Fruit fly (Drosophila melanogaster): ENCODE results near the gene MtnB.
A peak's percentile ranks its signal among the peaks of the same experiment; 100 is the strongest.

The MtnB gene

dm6 chr3R:20549017-20549854, 45.7 kb upstream of the MtnB start (continued):
- peak; percentile 36 for TF ChIP-seq Sox14 (GFP tag; optimal IDR thresholded peaks at IDR 0.05)
- TF ChIP-seq dsx (GFP tag; optimal IDR thresholded peaks at IDR 0.05; ENCODE audit: poor library complexity, severe bottlenecking): peak; percentile 25
- no peak for TF ChIP-seq CG7368 (GFP tag; optimal IDR thresholded peaks at IDR 0.05)
- TF ChIP-seq CG9139 (GFP tag; optimal IDR thresholded peaks at IDR 0.05): no peak
- TF ChIP-seq CG11762 (GFP tag; optimal IDR thresholded peaks at IDR 0.05; ENCODE audit: insufficient read depth): no peak
- no peak for TF ChIP-seq acj6 (GFP tag; optimal IDR thresholded peaks at IDR 0.05)
- peak; percentile 69 for TF ChIP-seq Eip78C (GFP tag)
- no peak for TF ChIP-seq pdm3 (GFP tag; optimal IDR thresholded peaks at IDR 0.05)
- TF ChIP-seq Eip93F (GFP tag; optimal IDR thresholded peaks at IDR 0.05): no peak
- no peak for TF ChIP-seq CG6792 (GFP tag; optimal IDR thresholded peaks at IDR 0.05)
- TF ChIP-seq lz (GFP tag; optimal IDR thresholded peaks at IDR 0.05): no peak
- no peak for TF ChIP-seq achi (GFP tag; optimal IDR thresholded peaks at IDR 0.05)
- no peak for TF ChIP-seq CG34406 (GFP tag; optimal IDR thresholded peaks at IDR 0.05)
- no peak for TF ChIP-seq CG8319 (GFP tag; optimal IDR thresholded peaks at IDR 0.05)
- no peak for TF ChIP-seq spab (GFP tag; optimal IDR thresholded peaks at IDR 0.05)
- no peak for TF ChIP-seq CG4318 (GFP tag; optimal IDR thresholded peaks at IDR 0.05)
- no peak for TF ChIP-seq Sox102F (GFP tag; optimal IDR thresholded peaks at IDR 0.05)
- no peak for TF ChIP-seq Met (GFP tag; optimal IDR thresholded peaks at IDR 0.05)
- TF ChIP-seq CG15336 (GFP tag; IDR thresholded peaks at IDR 0.05): no peak
- TF ChIP-seq CG6276 (GFP tag; optimal IDR thresholded peaks at IDR 0.05): no peak
- no peak for TF ChIP-seq Lpt (GFP tag; optimal IDR thresholded peaks at IDR 0.05)
- TF ChIP-seq fkh (GFP tag; optimal IDR thresholded peaks at IDR 0.05): peak; percentile 10
- TF ChIP-seq Blimp-1 (GFP tag; optimal IDR thresholded peaks at IDR 0.05): no peak
- TF ChIP-seq CG10669 (GFP tag; optimal IDR thresholded peaks at IDR 0.05): peak; percentile 6
- no peak for TF ChIP-seq CG16779 (tag; optimal IDR thresholded peaks at IDR 0.05)
- TF ChIP-seq ss (GFP tag; optimal IDR thresholded peaks at IDR 0.05): no peak
- TF ChIP-seq svp (GFP tag): peak; percentile 77

- TF ChIP-seq fkh (GFP tag; optimal IDR thresholded peaks at IDR 0.05) (peak; percentile 69), vri (GFP tag; optimal IDR thresholded peaks at IDR 0.05) (no peak), svp (GFP tag) (peak; percentile 88)
These were observed 44.7 kb upstream of the MtnB start for dm6 chr3R:20548255-20548654.

- no peak for TF ChIP-seq vri (GFP tag; optimal IDR thresholded peaks at IDR 0.05)
- TF ChIP-seq CG3032 (tag; optimal IDR thresholded peaks at IDR 0.05): no peak
- TF ChIP-seq dsx (GFP tag; optimal IDR thresholded peaks at IDR 0.05; ENCODE audit: poor library complexity, severe bottlenecking): peak; percentile 5
- no peak for TF ChIP-seq fd85E (GFP tag; optimal IDR thresholded peaks at IDR 0.05)
- no peak for TF ChIP-seq Blimp-1 (GFP tag; optimal IDR thresholded peaks at IDR 0.05)
- no peak for TF ChIP-seq Eip78C (GFP tag)
- TF ChIP-seq lz (GFP tag; optimal IDR thresholded peaks at IDR 0.05): no peak
- TF ChIP-seq ss (GFP tag; optimal IDR thresholded peaks at IDR 0.05): peak; percentile 46 to 70
- no peak for TF ChIP-seq Gug (GFP tag; IDR thresholded peaks at IDR 0.05)
- no peak for TF ChIP-seq CG10631 (GFP tag; optimal IDR thresholded peaks at IDR 0.05)
- peak; percentile 37 for TF ChIP-seq CG6808 (GFP tag; optimal IDR thresholded peaks at IDR 0.05)
- TF ChIP-seq CG8119 (GFP tag; IDR thresholded peaks at IDR 0.05): 0 out of 3 replicates have a peak, but pooled peaks have one; percentile 23
- TF ChIP-seq spab (GFP tag; optimal IDR thresholded peaks at IDR 0.05): peak; percentile 12
- TF ChIP-seq Hr38 (GFP tag; optimal IDR thresholded peaks at IDR 0.05): no peak
- no peak for TF ChIP-seq CG4318 (GFP tag; optimal IDR thresholded peaks at IDR 0.05)
- TF ChIP-seq CG6163 (GFP tag; IDR thresholded peaks at IDR 0.05): peak; percentile 58; the same call in 2 of the 3 replicates
- TF ChIP-seq CG1621 (tag; optimal IDR thresholded peaks at IDR 0.05): peak; percentile 11
- peak; percentile 49; the same call in 1 of the 3 replicates for TF ChIP-seq eg (GFP tag; IDR thresholded peaks at IDR 0.05)
- peak; percentile 20 for TF ChIP-seq Sox14 (GFP tag; optimal IDR thresholded peaks at IDR 0.05)
- no peak for TF ChIP-seq Smox (GFP tag; optimal IDR thresholded peaks at IDR 0.05)
- TF ChIP-seq achi (GFP tag; optimal IDR thresholded peaks at IDR 0.05): no peak
- no peak for TF ChIP-seq topi (GFP tag; optimal IDR thresholded peaks at IDR 0.05)
- no peak for TF ChIP-seq CG32006 (GFP tag; optimal IDR thresholded peaks at IDR 0.05)
- TF ChIP-seq CG16779 (tag; optimal IDR thresholded peaks at IDR 0.05): peak; percentile 17
- 0 out of 2 replicates have a peak, but pooled peaks have one; percentile 13 for TF ChIP-seq CG15336 (GFP tag; IDR thresholded peaks at IDR 0.05)
These were observed 44.2 kb upstream of the MtnB start for dm6 chr3R:20547758-20548157.
